Fruit fly (Drosophila melanogaster): Measurements from ENCODE around the gene CG33281.

CG33281 gene

dm6 chr2L:3341231-3341935 is 17.3 kb downstream of the CG33281 start:
- TF ChIP-seq psq (optimal IDR thresholded peaks at IDR 0.05) (no peak), EcR (GFP tag; optimal IDR thresholded peaks at IDR 0.05) (peak; percentile 10 to 68), usp (GFP tag; optimal IDR thresholded peaks at IDR 0.05) (no peak), CG8478 (optimal IDR thresholded peaks at IDR 0.05) (no peak)

DNA sequence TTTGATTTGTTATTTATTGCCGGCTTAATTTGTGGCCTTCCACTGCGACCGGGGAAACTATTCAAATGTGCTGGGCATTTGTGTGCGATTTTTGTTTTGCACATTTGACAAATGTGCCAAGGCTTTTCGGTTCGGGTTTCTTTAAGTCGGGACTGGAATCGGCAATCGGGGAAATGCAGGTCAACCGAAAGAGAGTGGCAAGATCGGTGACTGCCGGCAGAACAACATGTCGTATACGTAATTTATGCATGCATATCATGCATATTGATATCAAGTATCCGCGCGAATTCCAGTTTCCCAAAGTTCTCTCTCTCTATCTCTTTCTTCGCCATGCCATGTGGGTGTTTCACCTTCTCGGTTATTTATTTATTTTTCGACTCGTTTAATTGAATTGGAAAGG is 18.3 kb downstream of the CG33281 start:
- TF ChIP-seq psq (optimal IDR thresholded peaks at IDR 0.05) (no peak), Dll (optimal IDR thresholded peaks at IDR 0.05) (no peak), pan (optimal IDR thresholded peaks at IDR 0.05) (no peak), CG8478 (optimal IDR thresholded peaks at IDR 0.05) (no peak), usp (GFP tag; optimal IDR thresholded peaks at IDR 0.05) (no peak), EcR (GFP tag; optimal IDR thresholded peaks at IDR 0.05) (no peak)

- peak; percentile 14 for TF ChIP-seq Dll (optimal IDR thresholded peaks at IDR 0.05)
- peak; percentile 91 to 97 for TF ChIP-seq EcR (GFP tag; optimal IDR thresholded peaks at IDR 0.05)
- TF ChIP-seq psq (optimal IDR thresholded peaks at IDR 0.05) = no peak
- TF ChIP-seq pan (optimal IDR thresholded peaks at IDR 0.05) = no peak
- no peak for TF ChIP-seq CG8478 (optimal IDR thresholded peaks at IDR 0.05)
- no peak for TF ChIP-seq usp (GFP tag; optimal IDR thresholded peaks at IDR 0.05)
Observed at dm6 chr2L:3345763-3346482, 21.9 kb downstream of the CG33281 start.

DNA sequence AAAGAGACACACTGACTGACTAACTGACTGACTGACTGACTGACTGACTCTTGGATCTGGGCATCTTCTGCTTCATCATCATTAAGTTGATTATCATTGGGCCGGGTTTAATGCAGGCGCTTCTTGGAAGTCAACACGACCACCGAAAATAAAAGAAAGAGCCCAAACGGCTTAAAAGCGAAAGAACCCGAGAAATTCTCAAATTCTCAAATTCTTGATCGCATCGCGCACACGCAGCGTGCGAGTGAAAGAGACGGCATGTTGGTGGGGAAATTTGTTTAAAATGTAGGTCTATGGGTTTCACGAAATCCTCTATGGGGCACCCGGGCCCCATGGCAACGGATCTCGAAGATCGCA is 22.4 kb downstream of the CG33281 start:
- TF ChIP-seq CG8478 (optimal IDR thresholded peaks at IDR 0.05) = no peak
- no peak for TF ChIP-seq usp (GFP tag; optimal IDR thresholded peaks at IDR 0.05)
- TF ChIP-seq pan (optimal IDR thresholded peaks at IDR 0.05) = no peak
- no peak for TF ChIP-seq EcR (GFP tag; optimal IDR thresholded peaks at IDR 0.05)
- no peak for TF ChIP-seq psq (optimal IDR thresholded peaks at IDR 0.05)
- no peak for TF ChIP-seq Dll (optimal IDR thresholded peaks at IDR 0.05)

dm6 chr2L:3348146-3348747 is 24.2 kb downstream of the CG33281 start:
- TF ChIP-seq psq (optimal IDR thresholded peaks at IDR 0.05) = no peak
- TF ChIP-seq usp (GFP tag; optimal IDR thresholded peaks at IDR 0.05) = no peak
- no peak for TF ChIP-seq EcR (GFP tag; optimal IDR thresholded peaks at IDR 0.05)
- no peak for TF ChIP-seq CG8478 (optimal IDR thresholded peaks at IDR 0.05)
- no peak for TF ChIP-seq Dll (optimal IDR thresholded peaks at IDR 0.05)
- no peak for TF ChIP-seq pan (optimal IDR thresholded peaks at IDR 0.05)

DNA sequence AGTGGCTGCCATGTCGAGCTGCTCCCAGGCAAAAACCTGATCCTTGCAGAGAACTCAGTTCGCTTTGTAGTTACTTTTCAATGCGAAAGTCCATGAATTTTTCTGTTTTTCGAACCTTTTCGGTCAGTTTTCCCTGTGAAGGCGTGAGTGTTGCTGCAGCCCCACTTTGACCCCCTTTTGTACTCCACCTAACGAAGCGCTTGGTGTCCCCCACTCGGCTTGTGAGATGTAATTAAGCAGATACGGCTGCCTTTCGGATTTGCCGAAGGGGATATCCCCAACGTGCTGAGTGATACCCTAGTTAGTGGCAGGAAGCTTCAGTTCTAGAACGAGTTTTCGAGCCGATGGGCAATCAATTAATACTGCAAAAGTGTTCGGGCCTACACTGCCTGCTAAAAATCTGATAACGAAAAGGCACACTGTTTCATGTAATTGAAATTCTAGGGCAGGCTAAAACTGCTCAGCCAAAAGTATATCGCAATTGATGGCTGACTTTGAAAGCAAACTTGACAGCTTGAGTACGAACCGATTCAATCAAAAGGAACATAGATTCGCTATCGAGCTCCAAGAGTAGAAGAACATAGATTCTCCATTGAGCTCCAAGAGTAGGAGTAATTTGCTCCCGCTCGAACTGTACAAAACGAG is 27.7 kb downstream of the CG33281 start:
- TF ChIP-seq EcR (GFP tag; optimal IDR thresholded peaks at IDR 0.05) (no peak), psq (optimal IDR thresholded peaks at IDR 0.05) (no peak), pan (optimal IDR thresholded peaks at IDR 0.05) (no peak), Dll (optimal IDR thresholded peaks at IDR 0.05) (no peak), usp (GFP tag; optimal IDR thresholded peaks at IDR 0.05) (no peak), CG8478 (optimal IDR thresholded peaks at IDR 0.05) (no peak)

dm6 chr2L:3352927-3353326 is 28.9 kb downstream of the CG33281 start:
- TF ChIP-seq Dll (optimal IDR thresholded peaks at IDR 0.05) (no peak), CG8478 (optimal IDR thresholded peaks at IDR 0.05) (no peak), EcR (GFP tag; optimal IDR thresholded peaks at IDR 0.05) (no peak), usp (GFP tag; optimal IDR thresholded peaks at IDR 0.05) (no peak), pan (optimal IDR thresholded peaks at IDR 0.05) (no peak), psq (optimal IDR thresholded peaks at IDR 0.05) (no peak)

DNA sequence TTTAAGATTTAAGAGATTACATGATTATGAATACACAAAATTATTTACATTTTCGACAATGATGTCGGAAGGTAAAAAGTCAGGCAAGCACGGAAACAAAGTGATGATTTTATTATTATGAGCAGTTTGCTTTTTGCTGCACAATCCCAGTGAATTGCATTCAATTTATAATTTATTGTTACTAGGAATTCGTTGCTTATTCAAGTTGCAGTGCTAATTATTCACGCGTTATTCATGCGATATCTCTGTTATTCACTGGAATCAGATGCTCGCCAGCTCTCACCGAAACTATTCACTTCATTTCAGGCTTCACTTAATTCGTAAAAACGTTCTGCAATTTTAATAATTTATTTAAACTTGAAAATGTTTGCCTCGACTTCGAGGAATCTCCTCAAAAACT is 29.8 kb downstream of the CG33281 start:
- no peak for TF ChIP-seq psq (optimal IDR thresholded peaks at IDR 0.05)
- no peak for TF ChIP-seq usp (GFP tag; optimal IDR thresholded peaks at IDR 0.05)
- TF ChIP-seq EcR (GFP tag; optimal IDR thresholded peaks at IDR 0.05) = no peak
- TF ChIP-seq CG8478 (optimal IDR thresholded peaks at IDR 0.05) = no peak
- no peak for TF ChIP-seq pan (optimal IDR thresholded peaks at IDR 0.05)
- no peak for TF ChIP-seq Dll (optimal IDR thresholded peaks at IDR 0.05)

DNA sequence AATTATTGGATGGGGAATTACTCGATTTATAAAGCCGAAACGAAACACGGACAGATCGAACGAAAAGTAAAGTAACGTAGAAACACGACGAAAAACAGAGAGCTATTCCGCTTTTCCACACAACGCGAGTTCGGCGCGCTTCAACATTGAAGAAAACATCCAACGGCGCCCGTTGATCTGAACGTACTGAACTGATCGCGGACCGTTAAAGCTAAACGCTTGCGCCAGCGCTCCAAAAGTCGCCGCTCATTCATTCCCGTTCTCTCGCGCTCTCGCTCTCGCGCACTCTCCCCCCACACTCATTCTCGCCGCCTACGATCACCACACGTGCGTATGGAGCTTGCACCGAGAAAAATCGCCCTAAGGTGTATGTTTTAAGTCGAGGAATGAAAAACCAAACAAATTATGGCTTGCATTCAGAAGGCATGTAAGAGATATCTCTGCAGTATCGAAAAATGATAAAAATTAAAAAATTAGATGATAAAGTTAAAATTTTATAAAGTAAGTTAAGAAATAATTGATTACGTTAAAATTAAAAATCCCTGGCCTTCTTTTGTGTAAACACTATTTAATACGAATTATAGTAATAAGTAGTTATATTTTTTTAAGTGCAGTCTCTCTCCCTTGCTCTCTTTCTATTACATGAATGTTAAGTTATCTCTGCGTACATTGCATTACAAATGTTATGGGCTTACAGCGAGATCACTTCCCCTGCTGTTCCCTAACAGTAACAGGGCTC is 30.8 kb downstream of the CG33281 start, which contains the start of gene E23:
TSS of gene E23 (minus strand) at position 188 of the 739 bp plus-strand sequence.
- no peak for TF ChIP-seq psq (optimal IDR thresholded peaks at IDR 0.05)
- no peak for TF ChIP-seq usp (GFP tag; optimal IDR thresholded peaks at IDR 0.05)

DNA sequence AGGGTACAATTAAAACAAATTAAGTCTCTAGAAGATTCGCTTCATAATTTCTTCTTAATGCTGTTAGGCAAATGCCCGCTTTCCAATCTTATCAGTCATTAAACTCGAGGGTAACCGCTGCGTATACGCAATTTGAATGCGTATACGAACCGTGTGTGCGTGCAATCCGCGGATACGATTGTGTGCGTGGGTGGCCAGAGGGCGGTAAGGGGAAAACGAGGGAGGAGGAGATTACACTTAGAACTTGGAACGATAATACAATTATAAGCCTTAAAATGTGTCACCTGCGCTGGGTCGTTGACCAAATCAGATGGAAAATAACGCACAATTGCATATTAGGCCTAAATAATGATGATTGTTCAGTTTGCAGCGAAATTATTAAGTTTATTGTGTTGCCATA is 31.8 kb downstream of the CG33281 start:
- TF ChIP-seq CG8478 (optimal IDR thresholded peaks at IDR 0.05) (no peak), psq (optimal IDR thresholded peaks at IDR 0.05) (no peak), EcR (GFP tag; optimal IDR thresholded peaks at IDR 0.05) (no peak), Dll (optimal IDR thresholded peaks at IDR 0.05) (no peak), pan (optimal IDR thresholded peaks at IDR 0.05) (no peak), usp (GFP tag; optimal IDR thresholded peaks at IDR 0.05) (no peak)

dm6 chr2L:3356193-3356645 is 32.2 kb downstream of the CG33281 start:
- TF ChIP-seq Dll (optimal IDR thresholded peaks at IDR 0.05) (no peak), pan (optimal IDR thresholded peaks at IDR 0.05) (no peak), usp (GFP tag; optimal IDR thresholded peaks at IDR 0.05) (no peak), EcR (GFP tag; optimal IDR thresholded peaks at IDR 0.05) (no peak), psq (optimal IDR thresholded peaks at IDR 0.05) (no peak), CG8478 (optimal IDR thresholded peaks at IDR 0.05) (no peak)

All from whole organism.